Worm (Caenorhabditis elegans) whole organism, L1 larva: Measurements from ENCODE around the gene T27D12.6.

ENCODE experiments used
- C34B4.2 ChIP-seq: sonication (generic microtip); optimal IDR thresholded peaks from 2 replicates; lab custom pipeline; 2017; ENCODE audit warnings: mild to moderate bottlenecking, missing genetic modification characterization, missing compliant biosample characterization
- F16B12.6 ChIP-seq: fragments of 150-350 bp; optimal IDR thresholded peaks from 2 replicates; lab custom pipeline; 2014; ENCODE audit warnings: missing biosample characterization, missing genetic modification characterization
- Y116A8C.19 ChIP-seq: sonication (generic microtip); optimal IDR thresholded peaks from 2 replicates; lab custom pipeline; 2016; ENCODE audit warnings: missing compliant biosample characterization, missing genetic modification characterization, borderline replicate concordance
- aha-1 ChIP-seq: fragments of 150-350 bp; optimal IDR thresholded peaks from 2 replicates; lab custom pipeline; 2014; ENCODE audit warnings: missing biosample characterization, missing genetic modification characterization
- ama-1 ChIP-seq: fragments of 150-350 bp; optimal IDR thresholded peaks from 2 replicates; lab custom pipeline; 2014
- blmp-1 ChIP-seq: fragments of 150-350 bp; optimal IDR thresholded peaks from 2 replicates; lab custom pipeline; 2014; ENCODE audit warnings: missing biosample characterization, missing genetic modification characterization
- ceh-63 ChIP-seq: fragments of 200-800 bp; sonication (Bioruptor generic); optimal IDR thresholded peaks from 2 replicates; lab custom pipeline; 2018; ENCODE audit warnings: mild to moderate bottlenecking, missing genetic modification characterization, missing compliant biosample characterization
- ceh-8 ChIP-seq: fragments of 200-800 bp; sonication (Bioruptor generic); optimal IDR thresholded peaks from 2 replicates; lab custom pipeline; 2018; ENCODE audit warnings: mild to moderate bottlenecking, missing genetic modification characterization, moderate library complexity, missing compliant biosample characterization
- ceh-82 ChIP-seq, 3 experiments: fragments of 150-350 bp in 1 of 3; sonication (generic microtip) in 2 of 3; optimal IDR thresholded peaks; 2 replicates each; lab custom pipeline; 2014 to 2017; ENCODE audit warnings: missing biosample characterization in 3 of 3, missing genetic modification characterization in 3 of 3
- ceh-88 ChIP-seq: fragments of 200-800 bp; sonication (Bioruptor generic); IDR thresholded peaks from 2 replicates; pipeline ENCODE4 v1.3.6; 2022; ENCODE audit warnings: missing genetic modification characterization, missing compliant biosample characterization
- efl-3 ChIP-seq: fragments of 200-800 bp; sonication (Bioruptor generic); optimal IDR thresholded peaks from 2 replicates; lab custom pipeline; 2018; ENCODE audit warnings: mild to moderate bottlenecking, missing genetic modification characterization, missing compliant biosample characterization
- egl-13 ChIP-seq: sonication (generic microtip); optimal IDR thresholded peaks from 2 replicates; lab custom pipeline; 2016; ENCODE audit warnings: missing genotype, missing genetic modification reagents, missing genetic modification characterization, missing compliant biosample characterization
- ets-5 ChIP-seq: fragments of 200-800 bp; sonication (Bioruptor generic); IDR thresholded peaks from 2 replicates; pipeline ENCODE4 v1.3.6; 2022; ENCODE audit warnings: missing genetic modification characterization, missing compliant biosample characterization
- fos-1 ChIP-seq: fragments of 150-350 bp; optimal IDR thresholded peaks from 2 replicates; lab custom pipeline; 2014; ENCODE audit warnings: missing biosample characterization, missing genetic modification characterization
- grh-1 ChIP-seq: fragments of 200-800 bp; sonication (Bioruptor generic); IDR thresholded peaks from 2 replicates; pipeline ENCODE4 v1.3.6; 2022; ENCODE audit warnings: missing genetic modification reagents, missing genetic modification characterization, missing compliant biosample characterization
- hlh-17 ChIP-seq: fragments of 200-800 bp; sonication (Bioruptor generic); optimal IDR thresholded peaks from 2 replicates; lab custom pipeline; 2018; ENCODE audit warnings: missing genetic modification characterization, mild to moderate bottlenecking, missing compliant biosample characterization, moderate library complexity, borderline replicate concordance
- hlh-4 ChIP-seq: sonication (generic microtip); optimal IDR thresholded peaks from 2 replicates; lab custom pipeline; 2016; ENCODE audit warnings: mild to moderate bottlenecking, missing genetic modification characterization, missing compliant biosample characterization
- hpl-2 ChIP-seq: fragments of 150-350 bp; optimal IDR thresholded peaks from 2 replicates; lab custom pipeline; 2014; ENCODE audit warnings: missing biosample characterization, missing genetic modification reagents, missing genetic modification characterization
- irx-1 ChIP-seq: sonication (generic microtip); optimal IDR thresholded peaks from 2 replicates; lab custom pipeline; 2016; ENCODE audit warnings: missing genetic modification characterization, missing compliant biosample characterization
- isw-1 ChIP-seq: fragments of 200-800 bp; sonication (Bioruptor generic); IDR thresholded peaks from 2 replicates; pipeline ENCODE4 v1.3.6; 2022; ENCODE audit warnings: missing genetic modification characterization, missing compliant biosample characterization
- lin-14 ChIP-seq: fragments of 200-800 bp; sonication (Bioruptor generic); optimal IDR thresholded peaks from 2 replicates; lab custom pipeline; 2018; ENCODE audit warnings: mild to moderate bottlenecking, missing genetic modification characterization, moderate library complexity, missing compliant biosample characterization
- lin-15B ChIP-seq: fragments of 150-350 bp; sonication (generic microtip); optimal IDR thresholded peaks from 3 replicates; lab custom pipeline; 2014; ENCODE audit warnings: missing biosample characterization, missing genetic modification characterization
- lin-39 ChIP-seq: fragments of 150-350 bp; optimal IDR thresholded peaks from 2 replicates; lab custom pipeline; 2014; ENCODE audit warnings: missing biosample characterization, missing genetic modification reagents, missing genetic modification characterization
- lsy-2 ChIP-seq, 2 experiments: fragments of 150-350 bp; optimal IDR thresholded peaks; 2 replicates each; lab custom pipeline; 2014; ENCODE audit warnings: missing biosample characterization in 2 of 2, missing genetic modification characterization in 2 of 2
- mdl-1 ChIP-seq, 2 experiments: fragments of 150-350 bp; optimal IDR thresholded peaks; 2 replicates each; lab custom pipeline; 2014 to 2017; ENCODE audit warnings: missing biosample characterization in 2 of 2, missing genetic modification characterization in 2 of 2, inconsistent platforms in 1 of 2
- mep-1 ChIP-seq: fragments of 150-350 bp; optimal IDR thresholded peaks from 2 replicates; lab custom pipeline; 2014; ENCODE audit warnings: missing biosample characterization, missing genetic modification characterization
- nhr-12 ChIP-seq: sonication (generic microtip); optimal IDR thresholded peaks from 2 replicates; lab custom pipeline; 2017; ENCODE audit warnings: missing biosample characterization, missing genetic modification characterization
- nhr-47 ChIP-seq: sonication (generic microtip); optimal IDR thresholded peaks from 2 replicates; lab custom pipeline; 2016; ENCODE audit warnings: mild to moderate bottlenecking, missing genetic modification characterization, moderate library complexity, missing compliant biosample characterization
- nhr-71 ChIP-seq: sonication (generic microtip); optimal IDR thresholded peaks from 2 replicates; lab custom pipeline; 2016; ENCODE audit warnings: mild to moderate bottlenecking, missing genetic modification characterization, moderate library complexity, missing compliant biosample characterization
- nhr-84 ChIP-seq: sonication (generic microtip); optimal IDR thresholded peaks from 2 replicates; lab custom pipeline; 2017; ENCODE audit warnings: missing biosample characterization, missing genetic modification characterization
- nhr-85 ChIP-seq: sonication (generic microtip); peaks from one replicate; lab custom pipeline; 2016; ENCODE audit warnings: missing genetic modification characterization, inconsistent platforms, missing compliant biosample characterization
- nhr-90 ChIP-seq: sonication (generic microtip); optimal IDR thresholded peaks from 2 replicates; lab custom pipeline; 2016; ENCODE audit warnings: mild to moderate bottlenecking, missing genetic modification characterization, missing compliant biosample characterization; ENCODE audit not compliant: poor library complexity
- pax-3 ChIP-seq: fragments of 200-800 bp; sonication (Bioruptor generic); optimal IDR thresholded peaks from 2 replicates; lab custom pipeline; 2018; ENCODE audit warnings: mild to moderate bottlenecking, missing genetic modification characterization, moderate library complexity, missing compliant biosample characterization
- rnt-1 ChIP-seq: sonication (generic microtip); optimal IDR thresholded peaks from 2 replicates; lab custom pipeline; 2016; ENCODE audit warnings: mild to moderate bottlenecking, missing genetic modification characterization, moderate library complexity, missing compliant biosample characterization
- skn-1 ChIP-seq: fragments of 150-350 bp; optimal IDR thresholded peaks from 2 replicates; lab custom pipeline; 2014; ENCODE audit warnings: missing biosample characterization, missing genetic modification characterization
- snpc-4 ChIP-seq: fragments of 150-350 bp; optimal IDR thresholded peaks from 2 replicates; lab custom pipeline; 2014; ENCODE audit warnings: missing biosample characterization, missing genetic modification characterization
- sox-4 ChIP-seq: sonication (generic microtip); optimal IDR thresholded peaks from 2 replicates; lab custom pipeline; 2016; ENCODE audit warnings: missing genetic modification characterization, missing compliant biosample characterization
- swsn-7 ChIP-seq: sonication (generic microtip); optimal IDR thresholded peaks from 2 replicates; lab custom pipeline; 2016; ENCODE audit warnings: missing genetic modification characterization, missing compliant biosample characterization
- unc-62 ChIP-seq: fragments of 150-350 bp; optimal IDR thresholded peaks from 2 replicates; lab custom pipeline; 2014; ENCODE audit warnings: missing biosample characterization, missing genetic modification reagents, missing genetic modification characterization
- xbp-1 ChIP-seq: sonication (generic microtip); optimal IDR thresholded peaks from 2 replicates; lab custom pipeline; 2016; ENCODE audit warnings: missing genetic modification characterization, missing compliant biosample characterization
- zip-4 ChIP-seq: fragments of 200-800 bp; sonication (Bioruptor generic); optimal IDR thresholded peaks from 2 replicates; lab custom pipeline; 2018; ENCODE audit warnings: mild to moderate bottlenecking, missing genetic modification characterization, moderate library complexity, missing compliant biosample characterization
- ztf-4 ChIP-seq: fragments of 150-350 bp; optimal IDR thresholded peaks from 2 replicates; lab custom pipeline; 2014; ENCODE audit warnings: missing biosample characterization, missing genetic modification characterization

T27D12.6 gene

DNA sequence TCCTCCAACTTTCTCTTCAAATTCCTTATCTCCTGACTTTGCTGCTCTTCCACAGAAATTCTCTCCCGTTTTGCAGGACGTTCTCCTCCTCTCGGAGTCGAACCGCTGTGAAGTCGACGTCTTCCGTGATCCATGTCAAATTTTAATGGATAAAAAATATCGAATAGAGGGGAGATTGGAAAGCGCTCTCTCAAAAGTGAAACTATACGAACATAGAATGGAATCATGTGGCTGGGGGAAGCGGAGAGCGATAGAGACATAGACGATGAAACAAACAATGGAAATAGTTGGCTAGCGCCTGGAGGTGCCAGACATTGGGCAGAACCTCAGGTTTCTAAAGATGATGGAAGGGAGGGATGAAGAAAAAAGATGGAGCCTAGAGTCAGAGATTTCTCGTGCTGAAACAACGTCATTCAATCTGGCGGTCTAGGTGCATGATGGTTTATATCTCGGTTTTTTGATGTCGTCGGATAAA, 21.4 kb upstream of the T27D12.6 start, which contains the start of gene F43G6.8 (continued):
- TF ChIP-seq mdl-1 (tag; optimal IDR thresholded peaks at IDR 0.05; lab: Kevin White, UChicago) (peak in 1 of 2 experiments; percentile 76), unc-62 (GFP tag; lab: Kevin White, UChicago) (no peak), sox-4 (tag; lab: Kevin White, UChicago) (no peak), hlh-4 (tag; lab: Kevin White, UChicago) (no peak), swsn-7 (tag; lab: Kevin White, UChicago) (peak; percentile 35), snpc-4 (tag; lab: Kevin White, UChicago) (peak; percentile 44), ceh-88 (GFP tag; lab: Robert Waterston, UW) (no peak), rnt-1 (tag; lab: Kevin White, UChicago) (peak; percentile 56), ceh-82 (tag; optimal IDR thresholded peaks at IDR 0.05; lab: Kevin White, UChicago) (peak in 1 of 3 experiments; percentile 47), nhr-71 (peak; percentile 61), ceh-8 (GFP tag; lab: Kevin White, UChicago) (no peak), ceh-63 (GFP tag; lab: Kevin White, UChicago) (no peak), Y116A8C.19 (no peak), lin-15B (tag; lab: Kevin White, UChicago) (no peak), egl-13 (no peak), grh-1 (GFP tag; lab: Robert Waterston, UW) (no peak), lin-39 (tag; lab: Kevin White, UChicago) (no peak), efl-3 (GFP tag; lab: Kevin White, UChicago) (no peak), pax-3 (tag; lab: Kevin White, UChicago) (no peak), ztf-4 (tag; lab: Kevin White, UChicago) (peak; percentile 2), skn-1 (tag; lab: Kevin White, UChicago) (peak; percentile 21), isw-1 (0 out of 2 replicates have a peak, but pooled peaks have one; percentile 19), hpl-2 (GFP tag; lab: Kevin White, UChicago) (no peak), nhr-90 (tag; lab: Kevin White, UChicago) (no peak), F16B12.6 (no peak), ets-5 (no peak), nhr-84 (no peak), nhr-47 (tag; lab: Kevin White, UChicago) (peak; percentile 47), nhr-85 (tag; lab: Kevin White, UChicago) (no peak), lin-14 (GFP tag; lab: Kevin White, UChicago) (peak; percentile 76), irx-1 (tag; lab: Kevin White, UChicago) (no peak)

DNA sequence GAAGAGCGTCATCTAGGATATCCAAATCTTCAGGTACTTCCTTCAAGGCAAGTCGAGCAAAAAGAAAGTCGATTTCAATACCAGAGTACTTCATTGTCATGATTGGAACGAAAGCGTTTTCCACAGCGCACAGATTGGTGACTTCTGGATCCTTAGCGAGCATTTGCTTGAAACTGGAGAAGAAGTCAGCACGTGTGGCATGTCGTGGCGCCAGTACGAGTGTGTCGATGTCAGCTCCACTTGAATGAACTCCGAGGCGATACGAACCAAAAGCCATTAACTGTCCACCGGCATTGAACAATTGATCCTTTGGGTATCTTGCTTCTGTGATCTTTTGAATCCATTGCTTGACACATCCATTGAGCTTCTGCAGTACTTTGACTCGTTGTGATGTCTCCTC, 19.3 kb upstream of the T27D12.6 start:
- TF ChIP-seq fos-1 (tag; lab: Kevin White, UChicago) (no peak), nhr-12 (tag; lab: Kevin White, UChicago) (no peak), xbp-1 (tag; lab: Kevin White, UChicago) (no peak), Y116A8C.19 (no peak), blmp-1 (tag; lab: Kevin White, UChicago) (no peak), nhr-71 (no peak), snpc-4 (tag; lab: Kevin White, UChicago) (no peak), lin-14 (GFP tag; lab: Kevin White, UChicago) (no peak), aha-1 (no peak), ama-1 (lab: Kevin White, UChicago) (no peak), mep-1 (no peak), unc-62 (GFP tag; lab: Kevin White, UChicago) (no peak), zip-4 (GFP tag; lab: Kevin White, UChicago) (no peak), C34B4.2 (tag; lab: Kevin White, UChicago) (no peak), ztf-4 (tag; lab: Kevin White, UChicago) (no peak), skn-1 (tag; lab: Kevin White, UChicago) (no peak), lsy-2 (tag; optimal IDR thresholded peaks at IDR 0.05; lab: Kevin White, UChicago) (no peak), hlh-17 (GFP tag; lab: Kevin White, UChicago) (no peak)
